Worm (Caenorhabditis elegans) whole organism, mixed stage, embryonic: Measurements from ENCODE around the gene K02A6.3.

Experiments
- drap-1 ChIP-seq: fragments of 200-800 bp; sonication (Bioruptor generic); optimal IDR thresholded peaks from 3 replicates; lab custom pipeline; 2018; ENCODE audit warnings: mild to moderate bottlenecking, missing genetic modification characterization, missing compliant biosample characterization
- elt-1 ChIP-seq: sonication (generic microtip); optimal IDR thresholded peaks from 2 replicates; lab custom pipeline; 2017; ENCODE audit warnings: missing genetic modification characterization, mild to moderate bottlenecking, missing compliant biosample characterization, antibody characterized with exemption, moderate library complexity, borderline replicate concordance; ENCODE audit not compliant: insufficient read depth
- elt-3 ChIP-seq: fragments of 150-350 bp; optimal IDR thresholded peaks from 2 replicates; lab custom pipeline; 2014; ENCODE audit warnings: missing biosample characterization, missing genetic modification characterization
- lin-13 ChIP-seq: fragments of 150-350 bp; optimal IDR thresholded peaks from 2 replicates; lab custom pipeline; 2014; ENCODE audit warnings: missing biosample characterization, missing genetic modification characterization
- nhr-76 ChIP-seq: sonication (generic microtip); optimal IDR thresholded peaks from 2 replicates; lab custom pipeline; 2017; ENCODE audit warnings: missing biosample characterization, missing genetic modification characterization
- pha-4 ChIP-seq: fragments of 150-350 bp; optimal IDR thresholded peaks from 2 replicates; lab custom pipeline; 2018; ENCODE audit warnings: missing biosample characterization, missing genetic modification reagents, missing genetic modification characterization
- sem-2 ChIP-seq: fragments of 200-800 bp; sonication (Bioruptor generic); optimal IDR thresholded peaks from 2 replicates; lab custom pipeline; 2018; ENCODE audit warnings: mild to moderate bottlenecking, missing genetic modification characterization, missing compliant biosample characterization
- snpc-4 ChIP-seq: fragments of 150-350 bp; optimal IDR thresholded peaks from 2 replicates; lab custom pipeline; 2014; ENCODE audit warnings: missing biosample characterization, missing genetic modification characterization
- tbx-8 ChIP-seq: fragments of 200-800 bp; sonication (Bioruptor generic); optimal IDR thresholded peaks from 2 replicates; lab custom pipeline; 2018; ENCODE audit warnings: mild to moderate bottlenecking, missing genetic modification characterization, moderate library complexity, missing compliant biosample characterization
- unc-39 ChIP-seq: fragments of 150-350 bp; optimal IDR thresholded peaks from 2 replicates; lab custom pipeline; 2014; ENCODE audit warnings: missing biosample characterization, missing genetic modification characterization
- unc-62 ChIP-seq: fragments of 150-350 bp; optimal IDR thresholded peaks from 2 replicates; lab custom pipeline; 2014; ENCODE audit warnings: missing biosample characterization, missing genetic modification reagents, missing genetic modification characterization
- ztf-11 ChIP-seq: fragments of 150-350 bp; optimal IDR thresholded peaks from 2 replicates; lab custom pipeline; 2014; ENCODE audit warnings: missing biosample characterization, missing genetic modification characterization

DNA sequence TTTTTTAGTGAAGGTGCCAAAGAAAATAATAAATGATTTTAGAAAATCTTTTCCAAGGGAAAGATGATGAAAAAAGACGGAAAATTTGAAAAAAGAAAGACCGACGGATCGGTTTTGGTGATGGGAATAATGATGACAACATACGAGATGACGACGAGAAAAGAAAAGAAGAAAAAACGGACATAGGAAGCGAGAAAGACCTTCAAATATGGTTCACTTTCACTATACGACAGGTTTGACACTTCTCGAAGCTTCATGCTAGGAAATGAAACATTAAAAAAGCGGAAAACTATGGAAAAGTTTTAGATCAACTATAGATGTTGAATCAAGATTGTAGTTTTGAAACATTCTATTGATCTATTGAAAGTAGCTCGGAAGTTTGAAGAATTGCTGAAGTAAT is 31.5 kb downstream of the K02A6.3 start:
- no peak for TF ChIP-seq pha-4 (tag; lab: Kevin White, UChicago)
- no peak for TF ChIP-seq snpc-4
- no peak for TF ChIP-seq ztf-11 (tag; lab: Kevin White, UChicago)
- no peak for TF ChIP-seq elt-3 (tag; lab: Kevin White, UChicago)
- no peak for TF ChIP-seq elt-1
- no peak for TF ChIP-seq drap-1
- TF ChIP-seq tbx-8 (GFP tag; lab: Kevin White, UChicago) = no peak
- TF ChIP-seq lin-13 (tag; lab: Kevin White, UChicago) = no peak
- no peak for TF ChIP-seq nhr-76 (tag; lab: Kevin White, UChicago)
- TF ChIP-seq unc-39 (tag; lab: Kevin White, UChicago) = no peak
- TF ChIP-seq unc-62 (GFP tag; lab: Kevin White, UChicago) = no peak
- no peak for TF ChIP-seq sem-2 (GFP tag; lab: Kevin White, UChicago)
